Fruit fly (Drosophila melanogaster) whole organism, wandering third instar larva: ENCODE results near the gene Obp22a.

Experiments used
- Abd-B ChIP-seq: fragments of >200 bp; optimal IDR thresholded peaks from 2 replicates; lab custom pipeline; 2017; ENCODE audit warnings: missing biosample characterization, missing genetic modification characterization
- CG32264 ChIP-seq: fragments of 200-800 bp; sonication (Bioruptor generic); optimal IDR thresholded peaks from 2 replicates; lab custom pipeline; 2016; ENCODE audit warnings: missing biosample characterization, missing genetic modification characterization
- CG9705 ChIP-seq: fragments of 200-800 bp; sonication (Bioruptor generic); optimal IDR thresholded peaks from 2 replicates; lab custom pipeline; 2018; ENCODE audit warnings: missing biosample characterization, mild to moderate bottlenecking, missing genetic modification characterization
- CrebA ChIP-seq: fragments of 200-800 bp; sonication (Bioruptor generic); optimal IDR thresholded peaks from 2 replicates; lab custom pipeline; 2016; ENCODE audit warnings: missing biosample characterization, mild to moderate bottlenecking, missing genetic modification characterization, borderline replicate concordance
- Dif ChIP-seq: fragments of 200-275, 200-300 bp; sonication (Bioruptor generic); optimal IDR thresholded peaks from 2 replicates; lab custom pipeline; 2018; ENCODE audit warnings: missing biosample characterization, missing genetic modification characterization; ENCODE audit not compliant: partially characterized antibody
- GATAd ChIP-seq: sonication (Bioruptor generic); optimal IDR thresholded peaks from 2 replicates; lab custom pipeline; 2016; ENCODE audit warnings: missing biosample characterization, missing genetic modification characterization
- HLH106 ChIP-seq: fragments of 200-800 bp; optimal IDR thresholded peaks from 3 replicates; lab custom pipeline; 2019; ENCODE audit warnings: missing biosample characterization, mild to moderate bottlenecking, missing genetic modification characterization, moderate library complexity
- Hnf4 ChIP-seq: fragments of 200-800 bp; sonication (Bioruptor generic); optimal IDR thresholded peaks from 2 replicates; lab custom pipeline; 2016; ENCODE audit warnings: missing biosample characterization, mild to moderate bottlenecking, missing genetic modification characterization
- Hr78 ChIP-seq: fragments of >200 bp; optimal IDR thresholded peaks from 2 replicates; lab custom pipeline; 2017; ENCODE audit warnings: missing biosample characterization, missing genetic modification characterization
- Hr83 ChIP-seq: fragments of 200-300 bp; sonication (Bioruptor generic); optimal IDR thresholded peaks from 2 replicates; lab custom pipeline; 2016; ENCODE audit warnings: missing biosample characterization, mild to moderate bottlenecking, missing genetic modification characterization, moderate library complexity; ENCODE audit not compliant: poor library complexity, severe bottlenecking
- Jra ChIP-seq: sonication (Bioruptor generic); optimal IDR thresholded peaks from 2 replicates; lab custom pipeline; 2016; ENCODE audit warnings: missing biosample characterization, missing genetic modification characterization
- Mio ChIP-seq: sonication (Bioruptor generic); optimal IDR thresholded peaks from 2 replicates; lab custom pipeline; 2016; ENCODE audit warnings: missing biosample characterization, missing genetic modification characterization
- Myc ChIP-seq: fragments of >200 bp; optimal IDR thresholded peaks from 2 replicates; lab custom pipeline; 2017
- N ChIP-seq: fragments of >200 bp; optimal IDR thresholded peaks from 2 replicates; lab custom pipeline; 2018; ENCODE audit warnings: missing biosample characterization, missing external identifiers, missing genetic modification characterization
- OdsH ChIP-seq: fragments of 200-800 bp; sonication (Bioruptor generic); optimal IDR thresholded peaks from 2 replicates; lab custom pipeline; 2016; ENCODE audit warnings: missing biosample characterization, mild to moderate bottlenecking, missing genetic modification characterization
- Rel ChIP-seq, 2 experiments: fragments of 200-800 bp; sonication (Bioruptor generic) in 1 of 2; optimal IDR thresholded peaks; 2 replicates in 1 of 2; 3 replicates in 1 of 2; lab custom pipeline; 2016 to 2019; ENCODE audit warnings: mild to moderate bottlenecking in 2 of 2, missing biosample characterization in 2 of 2, missing genetic modification characterization in 2 of 2, moderate library complexity in 1 of 2
- Sp1 ChIP-seq: fragments of 200-800 bp; sonication (Bioruptor generic); optimal IDR thresholded peaks from 3 replicates; lab custom pipeline; 2019; ENCODE audit warnings: missing biosample characterization, mild to moderate bottlenecking, missing genetic modification characterization, moderate library complexity
- Vsx2 ChIP-seq: fragments of 200-300, 225-300 bp; sonication (Bioruptor generic); optimal IDR thresholded peaks from 2 replicates; lab custom pipeline; 2018; ENCODE audit warnings: missing biosample characterization, missing genetic modification characterization; ENCODE audit not compliant: partially characterized antibody
- br ChIP-seq: fragments of 200-800 bp; sonication (Bioruptor generic); optimal IDR thresholded peaks from 2 replicates; lab custom pipeline; 2016; ENCODE audit warnings: missing biosample characterization, missing genetic modification characterization
- brk ChIP-seq: fragments of 200-800 bp; sonication (Bioruptor generic); optimal IDR thresholded peaks from 2 replicates; lab custom pipeline; 2016; ENCODE audit warnings: missing biosample characterization, mild to moderate bottlenecking, missing genetic modification characterization
- dl ChIP-seq, 2 experiments: fragments of 175-275, 200-275 bp in 1 of 2; fragments of 200-275 bp in 1 of 2; sonication (Bioruptor generic); optimal IDR thresholded peaks; lab custom pipeline; 2018; ENCODE audit warnings: mild to moderate bottlenecking in 2 of 2, missing biosample characterization in 2 of 2, missing genetic modification characterization in 2 of 2, moderate library complexity in 2 of 2; ENCODE audit not compliant: partially characterized antibody in 2 of 2, insufficient read depth in 1 of 2
- dmrt93B ChIP-seq: fragments of 200-800 bp; sonication (Bioruptor generic); optimal IDR thresholded peaks from 2 replicates; lab custom pipeline; 2018; ENCODE audit warnings: missing biosample characterization, mild to moderate bottlenecking, missing genetic modification characterization
- ey ChIP-seq: fragments of 200-800 bp; sonication (Bioruptor generic); optimal IDR thresholded peaks from 2 replicates; lab custom pipeline; 2016; ENCODE audit warnings: missing biosample characterization, missing genetic modification characterization
- foxo ChIP-seq, 2 experiments: fragments of 200-800 bp; sonication (Bioruptor generic); optimal IDR thresholded peaks; 2 replicates in 1 of 2; 3 replicates in 1 of 2; lab custom pipeline; 2016 to 2017; ENCODE audit warnings: missing biosample characterization in 2 of 2, missing genetic modification characterization in 2 of 2
- fru ChIP-seq: fragments of 200-800 bp; sonication (Bioruptor generic); optimal IDR thresholded peaks from 3 replicates; lab custom pipeline; 2016; ENCODE audit warnings: missing biosample characterization, mild to moderate bottlenecking, missing genetic modification characterization
- h ChIP-seq: fragments of 200-800 bp; sonication (Bioruptor generic); optimal IDR thresholded peaks from 3 replicates; lab custom pipeline; 2016; ENCODE audit warnings: missing biosample characterization, mild to moderate bottlenecking, missing genetic modification characterization
- lola ChIP-seq: fragments of >200 bp; optimal IDR thresholded peaks from 2 replicates; lab custom pipeline; 2017; ENCODE audit warnings: missing biosample characterization, missing genetic modification characterization
- pan ChIP-seq: fragments of >200 bp; optimal IDR thresholded peaks from 2 replicates; lab custom pipeline; 2017
- psq ChIP-seq: fragments of 200-800 bp; sonication (Bioruptor generic); optimal IDR thresholded peaks from 3 replicates; lab custom pipeline; 2017; ENCODE audit warnings: missing biosample characterization, mild to moderate bottlenecking, missing genetic modification characterization, moderate library complexity
- rgr ChIP-seq: fragments of 200-800 bp; sonication (Bioruptor generic); optimal IDR thresholded peaks from 3 replicates; lab custom pipeline; 2016; ENCODE audit warnings: missing biosample characterization, mild to moderate bottlenecking, missing genetic modification characterization
- sage ChIP-seq: fragments of 200-800 bp; sonication (Bioruptor generic); optimal IDR thresholded peaks from 2 replicates; lab custom pipeline; 2016; ENCODE audit warnings: missing biosample characterization, mild to moderate bottlenecking, missing genetic modification characterization
- sv ChIP-seq: fragments of 200-800 bp; sonication (Bioruptor generic); optimal IDR thresholded peaks from 3 replicates; lab custom pipeline; 2016; ENCODE audit warnings: missing biosample characterization, missing genetic modification characterization

Gene Obp22a

dm6 chr2L:2013836-2014434 lies 22.0 kb upstream of the Obp22a start:
- no peak for TF ChIP-seq Rel (GFP tag; optimal IDR thresholded peaks at IDR 0.05; lab: Kevin White, UChicago)
- no peak for TF ChIP-seq Rel (tag; optimal IDR thresholded peaks at IDR 0.05; lab: Kevin White, UChicago)

DNA sequence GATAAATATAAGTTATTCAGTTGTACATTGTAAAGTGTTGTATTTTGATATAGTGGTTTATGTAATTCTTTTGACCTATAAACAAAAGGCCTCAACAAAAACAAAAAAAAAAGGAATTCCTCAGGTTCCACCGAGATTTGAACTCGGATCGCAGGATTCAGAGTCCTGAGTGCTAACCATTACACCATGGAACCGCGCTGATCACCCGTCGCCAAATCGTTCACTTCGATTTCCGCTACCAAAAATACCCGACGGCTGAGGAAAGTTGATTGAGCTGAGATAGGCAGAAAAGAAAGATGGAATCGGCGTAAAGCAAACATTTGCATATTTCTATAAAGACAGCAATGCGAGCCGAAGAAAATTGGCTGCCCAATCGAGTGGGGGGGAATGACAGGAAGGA lies 21.1 kb upstream of the Obp22a start:
- TF ChIP-seq h (GFP tag; lab: Kevin White, UChicago) (no peak), fru (GFP tag; lab: Kevin White, UChicago) (no peak), Abd-B (GFP tag; lab: Kevin White, UChicago) (no peak), CrebA (GFP tag; lab: Kevin White, UChicago) (no peak), HLH106 (no peak), Hr78 (GFP tag; lab: Kevin White, UChicago) (no peak), foxo (GFP tag; optimal IDR thresholded peaks at IDR 0.05; lab: Kevin White, UChicago) (no peak), sv (GFP tag; lab: Kevin White, UChicago) (no peak), Rel (GFP tag; optimal IDR thresholded peaks at IDR 0.05; lab: Kevin White, UChicago) (no peak), Rel (tag; optimal IDR thresholded peaks at IDR 0.05; lab: Kevin White, UChicago) (no peak), CG9705 (GFP tag; lab: Kevin White, UChicago) (no peak), rgr (GFP tag; lab: Kevin White, UChicago) (no peak), dl (GFP tag; optimal IDR thresholded peaks at IDR 0.05; lab: Kevin White, UChicago; ENCODE audit: insufficient read depth in 1 of 2, partially characterized antibody in 2 of 2) (no peak), lola (GFP tag; lab: Kevin White, UChicago) (no peak)
- TF ChIP-seq, all 38 proteins: peak for 0

DNA sequence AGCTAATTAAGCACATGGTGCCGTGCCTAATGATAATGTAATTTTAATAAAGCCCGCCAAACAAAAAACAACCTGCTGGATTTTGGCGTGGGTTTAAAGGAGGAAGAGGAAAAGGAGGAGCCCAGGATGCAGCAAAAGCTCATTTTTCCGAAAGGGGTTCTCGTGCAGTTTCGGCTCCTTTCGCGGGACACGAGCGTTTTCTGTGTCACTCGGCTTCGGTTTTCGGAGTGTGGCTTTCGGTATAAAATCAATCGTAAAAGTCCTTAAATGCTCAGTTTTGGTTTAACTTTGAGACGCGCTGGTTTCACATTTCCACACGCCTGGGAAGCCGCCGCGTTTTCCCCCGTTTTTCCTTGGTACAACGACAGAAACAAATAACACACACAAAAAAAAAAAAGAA lies 19.5 kb upstream of the Obp22a start:
- TF ChIP-seq HLH106 (no peak), CrebA (GFP tag; lab: Kevin White, UChicago) (no peak), lola (GFP tag; lab: Kevin White, UChicago) (no peak), sv (GFP tag; lab: Kevin White, UChicago) (no peak), fru (GFP tag; lab: Kevin White, UChicago) (no peak), Mio (GFP tag; lab: Kevin White, UChicago) (no peak), Hr83 (no peak), Myc (lab: Kevin White, UChicago) (no peak), Vsx2 (GFP tag; lab: Kevin White, UChicago) (no peak), rgr (GFP tag; lab: Kevin White, UChicago) (no peak), dl (GFP tag; optimal IDR thresholded peaks at IDR 0.05; lab: Kevin White, UChicago; ENCODE audit: insufficient read depth in 1 of 2, partially characterized antibody in 2 of 2) (no peak), Dif (GFP tag; lab: Kevin White, UChicago) (no peak), Rel (GFP tag; optimal IDR thresholded peaks at IDR 0.05; lab: Kevin White, UChicago) (no peak), Rel (tag; optimal IDR thresholded peaks at IDR 0.05; lab: Kevin White, UChicago) (no peak), br (GFP tag; lab: Kevin White, UChicago) (no peak), foxo (GFP tag; optimal IDR thresholded peaks at IDR 0.05; lab: Kevin White, UChicago) (no peak), GATAd (no peak), dmrt93B (GFP tag; lab: Kevin White, UChicago) (no peak), CG32264 (no peak), OdsH (GFP tag; lab: Kevin White, UChicago) (no peak)

dm6 chr2L:2010335-2011061 lies 18.5 kb upstream of the Obp22a start:
- TF ChIP-seq Myc (lab: Kevin White, UChicago) (no peak), Hnf4 (GFP tag; lab: Kevin White, UChicago) (peak; percentile 1), br (GFP tag; lab: Kevin White, UChicago) (no peak), sv (GFP tag; lab: Kevin White, UChicago) (no peak), pan (lab: Kevin White, UChicago) (no peak)

DNA sequence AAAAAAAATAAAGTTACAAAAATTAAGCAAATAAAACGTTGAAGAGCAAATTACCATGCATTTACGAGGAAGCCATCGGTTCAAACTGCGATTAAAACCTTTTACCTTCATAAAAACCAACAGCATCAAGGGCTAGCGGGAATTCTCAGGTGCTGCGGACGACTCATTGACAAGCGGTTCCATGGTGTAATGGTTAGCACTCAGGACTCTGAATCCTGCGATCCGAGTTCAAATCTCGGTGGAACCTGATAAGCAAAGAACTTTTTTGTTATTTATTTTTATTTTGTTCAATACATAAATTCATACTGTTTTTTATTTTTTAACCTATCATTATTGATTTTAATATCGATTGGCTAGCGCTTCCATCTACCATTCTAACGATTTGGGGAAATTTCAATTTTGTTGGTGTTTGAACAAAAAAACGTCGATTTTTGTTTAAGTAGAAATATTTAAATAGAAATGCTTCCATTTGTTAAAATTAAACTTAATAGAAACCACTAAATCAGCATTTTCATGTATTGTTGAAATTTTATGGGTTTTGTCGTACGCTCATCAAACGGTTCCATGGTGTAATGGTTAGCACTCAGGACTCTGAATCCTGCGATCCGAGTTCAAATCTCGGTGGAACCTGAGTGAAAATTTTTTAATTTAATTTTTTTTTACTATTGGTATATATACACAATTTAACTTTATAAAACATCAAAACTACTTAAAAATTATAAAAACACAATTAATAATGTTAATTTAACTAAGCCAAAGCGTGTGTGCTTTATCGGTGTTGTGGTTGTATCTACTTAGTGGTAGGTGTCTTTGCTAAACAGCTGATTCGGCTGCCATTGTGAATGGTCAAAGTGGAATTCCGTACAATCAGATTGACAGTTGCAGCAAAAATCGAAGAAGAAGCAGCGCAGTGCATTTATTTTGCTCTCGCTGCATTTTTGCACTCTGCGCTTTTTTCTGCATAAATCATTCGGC lies 17.3 kb upstream of the Obp22a start, which contains the start of gene CG4238:
TSS of gene CG4238 (plus strand) at position 880 of the 975 bp plus-strand sequence.
- no peak for TF ChIP-seq Rel (GFP tag; optimal IDR thresholded peaks at IDR 0.05; lab: Kevin White, UChicago)
- TF ChIP-seq Rel (tag; optimal IDR thresholded peaks at IDR 0.05; lab: Kevin White, UChicago) = peak; percentile 39
- peak; percentile 13 for TF ChIP-seq brk (GFP tag; lab: Kevin White, UChicago)
- TF ChIP-seq psq (GFP tag; lab: Kevin White, UChicago) = no peak
- TF ChIP-seq N (GFP tag; lab: Kevin White, UChicago) = no peak
- TF ChIP-seq ey (GFP tag; lab: Kevin White, UChicago) = no peak
- TF ChIP-seq HLH106 = no peak
- TF ChIP-seq CrebA (GFP tag; lab: Kevin White, UChicago) = peak; percentile 72
- TF ChIP-seq rgr (GFP tag; lab: Kevin White, UChicago) = no peak
- no peak for TF ChIP-seq Sp1 (GFP tag; lab: Kevin White, UChicago)
- peak; percentile 12 for TF ChIP-seq sage
- TF ChIP-seq Jra (GFP tag; lab: Kevin White, UChicago) = no peak
